Fruit fly (Drosophila melanogaster) whole organism, prepupa: ENCODE data around the gene CG5276.

Experiments used
- Blimp-1 ChIP-seq: fragments of 200-800 bp; sonication (Bioruptor generic); optimal IDR thresholded peaks from 3 replicates; lab custom pipeline; 2017; ENCODE audit warnings: missing biosample characterization, missing genetic modification characterization, mild to moderate bottlenecking, moderate library complexity, missing genetic modification reagents
- CG10631 ChIP-seq: fragments of 200-800 bp; sonication (Bioruptor generic); optimal IDR thresholded peaks from 2 replicates; lab custom pipeline; 2016; ENCODE audit warnings: missing biosample characterization, missing genetic modification characterization
- CG11294 ChIP-seq: fragments of 200-800 bp; sonication (Bioruptor generic); IDR thresholded peaks from 2 replicates; pipeline ENCODE4 v1.3.6; 2022; ENCODE audit warnings: missing biosample characterization, missing genetic modification characterization
- CG11902 ChIP-seq: fragments of 200-800 bp; sonication (Bioruptor generic); optimal IDR thresholded peaks from 3 replicates; lab custom pipeline; 2016; ENCODE audit warnings: missing biosample characterization, missing genetic modification characterization
- CG15336 ChIP-seq: fragments of 200-800 bp; sonication (Bioruptor generic); IDR thresholded peaks from 2 replicates; pipeline ENCODE4 v1.3.6; 2022; ENCODE audit warnings: missing biosample characterization, missing genetic modification characterization
- CG1621 ChIP-seq: fragments of 200-800 bp; sonication (Bioruptor generic); optimal IDR thresholded peaks from 3 replicates; lab custom pipeline; 2018; ENCODE audit warnings: missing biosample characterization, mild to moderate bottlenecking, missing genetic modification characterization
- CG16779 ChIP-seq: fragments of 200-800 bp; sonication (Bioruptor generic); optimal IDR thresholded peaks from 3 replicates; lab custom pipeline; 2017; ENCODE audit warnings: missing biosample characterization, mild to moderate bottlenecking, missing genetic modification characterization
- CG32006 ChIP-seq: fragments of 200-800 bp; sonication (Bioruptor generic); optimal IDR thresholded peaks from 3 replicates; lab custom pipeline; 2017; ENCODE audit warnings: missing biosample characterization, mild to moderate bottlenecking, missing genetic modification characterization
- CG34406 ChIP-seq: fragments of 200-800 bp; sonication (Bioruptor generic); optimal IDR thresholded peaks from 3 replicates; lab custom pipeline; 2016; ENCODE audit warnings: missing biosample characterization, missing genetic modification characterization
- CG4318 ChIP-seq: fragments of 200-800 bp; sonication (Bioruptor generic); optimal IDR thresholded peaks from 3 replicates; lab custom pipeline; 2017; ENCODE audit warnings: missing biosample characterization, mild to moderate bottlenecking, missing genetic modification characterization
- CG6792 ChIP-seq: fragments of 200-800 bp; sonication (Bioruptor generic); optimal IDR thresholded peaks from 3 replicates; lab custom pipeline; 2016; ENCODE audit warnings: missing biosample characterization, missing genetic modification characterization
- CG6808 ChIP-seq: fragments of 200-800 bp; sonication (Bioruptor generic); optimal IDR thresholded peaks from 3 replicates; lab custom pipeline; 2017; ENCODE audit warnings: missing biosample characterization, missing genetic modification characterization, mild to moderate bottlenecking, moderate library complexity, missing genetic modification reagents
- CG6854 ChIP-seq: fragments of 200-800 bp; sonication (Bioruptor generic); optimal IDR thresholded peaks from 2 replicates; lab custom pipeline; 2017; ENCODE audit warnings: missing biosample characterization, mild to moderate bottlenecking, missing genetic modification characterization
- CG8319 ChIP-seq: fragments of 200-800 bp; sonication (Bioruptor generic); optimal IDR thresholded peaks from 3 replicates; lab custom pipeline; 2016; ENCODE audit warnings: missing biosample characterization, missing genetic modification characterization
- CG9139 ChIP-seq: fragments of 200-800 bp; sonication (Bioruptor generic); optimal IDR thresholded peaks from 3 replicates; lab custom pipeline; 2017; ENCODE audit warnings: missing biosample characterization, mild to moderate bottlenecking, missing genetic modification characterization
- Eip93F ChIP-seq: fragments of 200-800 bp; sonication (Bioruptor generic); optimal IDR thresholded peaks from 2 replicates; lab custom pipeline; 2016; ENCODE audit warnings: missing biosample characterization, mild to moderate bottlenecking, missing genetic modification characterization
- Ets96B ChIP-seq: fragments of 200-800 bp; optimal IDR thresholded peaks from 2 replicates; lab custom pipeline; 2019; ENCODE audit warnings: missing biosample characterization, mild to moderate bottlenecking, missing genetic modification characterization, moderate library complexity
- Lpt ChIP-seq: fragments of 200-800 bp; sonication (Bioruptor generic); optimal IDR thresholded peaks from 3 replicates; lab custom pipeline; 2016; ENCODE audit warnings: missing biosample characterization, missing genetic modification characterization
- Smox ChIP-seq: fragments of 200-800 bp; sonication (Bioruptor generic); optimal IDR thresholded peaks from 3 replicates; lab custom pipeline; 2016; ENCODE audit warnings: missing biosample characterization, missing genetic modification characterization
- Sox14 ChIP-seq: fragments of 200-800 bp; sonication (Bioruptor generic); optimal IDR thresholded peaks from 3 replicates; lab custom pipeline; 2016; ENCODE audit warnings: missing biosample characterization, missing genetic modification characterization
- achi ChIP-seq: fragments of 200-800 bp; sonication (Bioruptor generic); optimal IDR thresholded peaks from 3 replicates; lab custom pipeline; 2016; ENCODE audit warnings: missing biosample characterization, missing genetic modification characterization
- acj6 ChIP-seq: fragments of 200-800 bp; sonication (Bioruptor generic); optimal IDR thresholded peaks from 3 replicates; lab custom pipeline; 2016; ENCODE audit warnings: missing biosample characterization, missing genetic modification characterization
- dac ChIP-seq: fragments of 200-800 bp; sonication (Bioruptor generic); optimal IDR thresholded peaks from 2 replicates; lab custom pipeline; 2017; ENCODE audit warnings: missing biosample characterization, mild to moderate bottlenecking, missing genetic modification characterization
- esn ChIP-seq: fragments of 200-800 bp; sonication (Bioruptor generic); optimal IDR thresholded peaks from 2 replicates; lab custom pipeline; 2016; ENCODE audit warnings: missing biosample characterization, mild to moderate bottlenecking, missing genetic modification characterization, moderate library complexity
- fd85E ChIP-seq: fragments of 200-800 bp; sonication (Bioruptor generic); optimal IDR thresholded peaks from 3 replicates; lab custom pipeline; 2016; ENCODE audit warnings: missing biosample characterization, missing genetic modification characterization
- fkh ChIP-seq: fragments of 200-800 bp; sonication (Bioruptor generic); optimal IDR thresholded peaks from 3 replicates; lab custom pipeline; 2017; ENCODE audit warnings: missing biosample characterization, mild to moderate bottlenecking, missing genetic modification characterization, moderate library complexity
- net ChIP-seq: fragments of 200-800 bp; sonication (Bioruptor generic); optimal IDR thresholded peaks from 3 replicates; lab custom pipeline; 2016; ENCODE audit warnings: missing biosample characterization, missing genetic modification characterization
- pdm3 ChIP-seq: fragments of 200-800 bp; sonication (Bioruptor generic); optimal IDR thresholded peaks from 3 replicates; lab custom pipeline; 2016; ENCODE audit warnings: missing biosample characterization, missing genetic modification characterization
- salr ChIP-seq, 2 experiments: fragments of 200-800 bp; sonication (Bioruptor generic); optimal IDR thresholded peaks; 3 replicates each; lab custom pipeline; 2016 to 2018; ENCODE audit warnings: missing biosample characterization in 2 of 2, missing genetic modification characterization in 2 of 2, mild to moderate bottlenecking in 1 of 2
- spab ChIP-seq: fragments of 200-800 bp; sonication (Bioruptor generic); optimal IDR thresholded peaks from 2 replicates; lab custom pipeline; 2017; ENCODE audit warnings: missing biosample characterization, mild to moderate bottlenecking, missing genetic modification characterization, missing genetic modification reagents
- topi ChIP-seq: fragments of 200-800 bp; sonication (Bioruptor generic); optimal IDR thresholded peaks from 3 replicates; lab custom pipeline; 2016; ENCODE audit warnings: missing biosample characterization, missing genetic modification characterization

CG5276 gene

DNA sequence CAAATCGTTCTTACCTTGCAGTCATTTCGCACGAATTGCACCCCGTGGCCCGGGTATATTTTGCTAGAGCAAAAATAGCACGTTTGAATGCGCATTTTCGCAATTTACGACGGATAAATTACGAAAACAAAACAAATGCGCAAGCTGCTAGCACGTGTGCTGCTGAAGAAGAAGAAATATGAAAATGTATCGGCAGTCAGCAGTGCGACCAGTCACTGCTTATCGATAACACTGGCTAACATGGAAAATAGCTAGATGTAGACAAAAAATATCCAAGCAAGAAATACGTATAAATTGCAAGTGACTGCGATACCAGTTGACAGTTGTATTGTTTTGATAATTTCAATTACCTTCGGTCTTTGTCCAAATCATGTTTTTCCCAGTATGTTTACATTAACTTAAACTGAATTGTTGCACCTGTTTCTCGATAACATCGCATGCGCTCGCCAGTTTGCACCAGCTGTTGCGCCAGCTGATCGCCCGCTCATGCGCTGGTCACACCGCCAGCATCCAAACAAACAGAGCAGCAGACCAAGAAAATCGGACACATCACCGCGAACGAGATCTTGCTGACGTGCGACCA is at the start of gene CG5276, which contains the start of gene RpL24-like:
Gene CG5276, plus strand, starts transcription at position 344 of the 583 bp plus-strand sequence.
Gene RpL24-like, minus strand, starts transcription at position 188 of the 583 bp plus-strand sequence.
- TF ChIP-seq CG1621 (no peak), fd85E (GFP tag; lab: Kevin White, UChicago) (no peak), CG6808 (GFP tag; lab: Kevin White, UChicago) (no peak), Sox14 (GFP tag; lab: Kevin White, UChicago) (peak; percentile 25), CG8319 (GFP tag; lab: Kevin White, UChicago) (no peak), CG11294 (no peak), fkh (peak; percentile 84), CG6854 (no peak)
- TF ChIP-seq, all 60 proteins: peak for 2

DNA sequence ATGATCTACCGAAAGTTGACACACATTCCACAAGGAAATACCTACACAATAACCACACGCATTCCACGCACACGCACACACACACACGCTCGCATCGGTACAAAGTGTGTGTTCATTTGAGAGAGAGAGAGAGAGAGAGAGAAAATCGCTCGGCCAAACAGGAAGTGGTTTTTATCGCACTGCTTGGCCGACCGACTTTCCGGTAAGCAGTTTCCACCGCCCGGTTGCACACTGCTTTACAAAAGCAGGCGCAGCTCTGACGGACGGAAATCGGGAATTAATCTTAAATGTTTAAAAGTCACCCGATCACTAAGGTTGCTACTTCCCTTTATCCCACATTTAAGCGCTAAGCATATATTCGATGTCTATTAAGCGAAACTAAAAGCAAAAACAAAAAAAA is 38.7 kb upstream of the CG5276 start:
- TF ChIP-seq CG4318: no peak
- TF ChIP-seq CG32006 (GFP tag; lab: Kevin White, UChicago): no peak
- no peak for TF ChIP-seq CG6792 (GFP tag; lab: Kevin White, UChicago)
- TF ChIP-seq Blimp-1: no peak
- no peak for TF ChIP-seq Sox14 (GFP tag; lab: Kevin White, UChicago)
- TF ChIP-seq CG6854: no peak
- TF ChIP-seq pdm3 (GFP tag; lab: Kevin White, UChicago): no peak
- no peak for TF ChIP-seq CG16779 (tag; lab: Kevin White, UChicago)
- TF ChIP-seq CG8319 (GFP tag; lab: Kevin White, UChicago): no peak
- no peak for TF ChIP-seq Lpt (GFP tag; lab: Kevin White, UChicago)
- TF ChIP-seq CG11902 (GFP tag; lab: Kevin White, UChicago): no peak
- no peak for TF ChIP-seq topi (GFP tag; lab: Kevin White, UChicago)

- TF ChIP-seq CG15336 (GFP tag; lab: Robert Waterston, UW) (no peak), CG10631 (GFP tag; lab: Kevin White, UChicago) (no peak), CG34406 (GFP tag; lab: Kevin White, UChicago) (no peak), spab (no peak), pdm3 (GFP tag; lab: Kevin White, UChicago) (no peak), CG9139 (GFP tag; lab: Kevin White, UChicago) (no peak), Smox (GFP tag; lab: Kevin White, UChicago) (no peak), salr (GFP tag; optimal IDR thresholded peaks at IDR 0.05; lab: Kevin White, UChicago) (no peak), achi (GFP tag; lab: Kevin White, UChicago) (no peak), Eip93F (GFP tag; lab: Kevin White, UChicago) (no peak), net (GFP tag; lab: Kevin White, UChicago) (no peak), Ets96B (tag; lab: Kevin White, UChicago) (no peak), acj6 (GFP tag; lab: Kevin White, UChicago) (no peak), CG16779 (tag; lab: Kevin White, UChicago) (no peak), esn (GFP tag; lab: Kevin White, UChicago) (no peak)
Measured at dm6 chr3R:11393896-11394295, 37.6 kb upstream of the CG5276 start.

- no peak for TF ChIP-seq CG11902 (GFP tag; lab: Kevin White, UChicago)
- no peak for TF ChIP-seq Smox (GFP tag; lab: Kevin White, UChicago)
- no peak for TF ChIP-seq CG9139 (GFP tag; lab: Kevin White, UChicago)
- TF ChIP-seq CG11294: no peak
Measured at dm6 chr3R:11395541-11395940, 36.0 kb upstream of the CG5276 start.

- TF ChIP-seq CG8319 (GFP tag; lab: Kevin White, UChicago) (no peak), dac (GFP tag; lab: Kevin White, UChicago) (no peak), CG34406 (GFP tag; lab: Kevin White, UChicago) (no peak), topi (GFP tag; lab: Kevin White, UChicago) (no peak)
- TF ChIP-seq, all 60 proteins: peak for 0
Measured at dm6 chr3R:11402894-11403293, 28.6 kb upstream of the CG5276 start.
